Worm (Caenorhabditis elegans) whole organism, L3 larva: ENCODE measurements around the gene W05E10.5.

Experiments used
- ama-1 ChIP-seq: fragments of 150-350 bp; optimal IDR thresholded peaks from 2 replicates; lab custom pipeline; 2018
- ceh-82 ChIP-seq: fragments of 150-350 bp; optimal IDR thresholded peaks from 2 replicates; lab custom pipeline; 2014; ENCODE audit warnings: missing biosample characterization, missing genetic modification characterization
- elt-2 ChIP-seq: sonication (generic microtip); optimal IDR thresholded peaks from 2 replicates; lab custom pipeline; 2016; ENCODE audit warnings: missing genetic modification reagents, mild to moderate bottlenecking, missing genetic modification characterization, missing compliant biosample characterization
- elt-3 ChIP-seq, 3 experiments: fragments of 150-350 bp in 1 of 3; sonication (generic microtip) in 2 of 3; optimal IDR thresholded peaks; 2 replicates in 2 of 3; 4 replicates in 1 of 3; lab custom pipeline; 2014 to 2017; ENCODE audit warnings: missing biosample characterization in 3 of 3, missing genetic modification characterization in 3 of 3
- nhr-12 ChIP-seq: fragments of 150-350 bp; optimal IDR thresholded peaks from 2 replicates; lab custom pipeline; 2014; ENCODE audit warnings: missing biosample characterization, missing genetic modification characterization
- skn-1 ChIP-seq: fragments of 150-350 bp; optimal IDR thresholded peaks from 2 replicates; lab custom pipeline; 2014; ENCODE audit warnings: missing biosample characterization, missing genetic modification characterization
- unc-62 ChIP-seq: fragments of 150-350 bp; sonication (generic microtip); optimal IDR thresholded peaks from 4 replicates; lab custom pipeline; 2014; ENCODE audit warnings: missing biosample characterization, missing genetic modification reagents, missing genetic modification characterization

DNA sequence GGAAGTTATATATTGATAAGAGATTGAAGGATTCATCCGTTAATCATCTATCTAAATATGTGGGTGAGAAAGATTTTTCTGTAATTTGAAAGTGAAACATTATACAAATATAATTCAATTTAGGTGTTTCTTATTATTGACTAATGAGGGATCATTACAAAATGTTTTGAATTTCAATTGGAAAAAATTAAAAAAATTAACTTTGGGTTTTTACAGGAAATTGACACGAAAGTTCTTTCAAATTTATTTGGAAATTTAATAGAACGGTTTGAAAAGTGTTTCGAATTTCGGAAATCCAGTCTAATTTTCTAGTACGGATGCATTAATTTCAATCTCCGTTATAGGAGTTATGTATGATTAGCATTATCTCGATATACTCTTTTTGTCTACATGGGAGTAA lies 42.4 kb downstream of the W05E10.5 start:
- TF ChIP-seq ceh-82 (tag; lab: Kevin White, UChicago) = no peak
- no peak for TF ChIP-seq elt-2 (tag; lab: Kevin White, UChicago)
- TF ChIP-seq elt-3 (tag; optimal IDR thresholded peaks at IDR 0.05; lab: Kevin White, UChicago) = no peak
- no peak for TF ChIP-seq nhr-12 (tag; lab: Kevin White, UChicago)
- TF ChIP-seq skn-1 (tag; lab: Kevin White, UChicago) = no peak
- no peak for TF ChIP-seq unc-62 (GFP tag; lab: Kevin White, UChicago)
- no peak for TF ChIP-seq ama-1
